Worm (Caenorhabditis elegans) whole organism, mixed stage, embryonic: ENCODE data around the gene W02D7.8.
A peak's percentile ranks its signal among the peaks of the same experiment; 100 is the strongest.
"Not testable (repeated sequence)": the region's sequence is repeated elsewhere in the genome, so short reads cannot be mapped to it uniquely, and the experiment has no call there.

ENCODE experiments used
- M03D4.4 ChIP-seq: sonication (generic microtip); optimal IDR thresholded peaks from 2 replicates; lab custom pipeline; 2017; ENCODE audit warnings: mild to moderate bottlenecking, missing genetic modification characterization, missing compliant biosample characterization
- blmp-1 ChIP-seq: fragments of 150-350 bp; optimal IDR thresholded peaks from 2 replicates; lab custom pipeline; 2014; ENCODE audit warnings: missing biosample characterization, missing genetic modification characterization
- ceh-39 ChIP-seq: fragments of 150-350 bp; optimal IDR thresholded peaks from 2 replicates; lab custom pipeline; 2014; ENCODE audit warnings: missing biosample characterization, missing genetic modification characterization
- ceh-43 ChIP-seq: fragments of 200-800 bp; sonication (Bioruptor generic); optimal IDR thresholded peaks from 2 replicates; lab custom pipeline; 2018; ENCODE audit warnings: mild to moderate bottlenecking, missing genetic modification characterization, moderate library complexity, missing compliant biosample characterization
- ceh-83 ChIP-seq: fragments of 200-800 bp; sonication (Bioruptor generic); optimal IDR thresholded peaks from 2 replicates; lab custom pipeline; 2018; ENCODE audit warnings: mild to moderate bottlenecking, missing genetic modification characterization, missing compliant biosample characterization
- ces-1 ChIP-seq: fragments of 150-350 bp; optimal IDR thresholded peaks from 2 replicates; lab custom pipeline; 2014; ENCODE audit warnings: missing biosample characterization, missing genetic modification reagents, missing genetic modification characterization
- drap-1 ChIP-seq: fragments of 200-800 bp; sonication (Bioruptor generic); optimal IDR thresholded peaks from 3 replicates; lab custom pipeline; 2018; ENCODE audit warnings: mild to moderate bottlenecking, missing genetic modification characterization, missing compliant biosample characterization
- elt-1 ChIP-seq: sonication (generic microtip); optimal IDR thresholded peaks from 2 replicates; lab custom pipeline; 2017; ENCODE audit warnings: missing genetic modification characterization, mild to moderate bottlenecking, missing compliant biosample characterization, antibody characterized with exemption, moderate library complexity, borderline replicate concordance; ENCODE audit not compliant: insufficient read depth
- elt-3 ChIP-seq: fragments of 150-350 bp; optimal IDR thresholded peaks from 2 replicates; lab custom pipeline; 2014; ENCODE audit warnings: missing biosample characterization, missing genetic modification characterization
- flh-1 ChIP-seq: fragments of 200-800 bp; sonication (Bioruptor generic); optimal IDR thresholded peaks from 2 replicates; lab custom pipeline; 2018; ENCODE audit warnings: mild to moderate bottlenecking, missing genetic modification characterization, moderate library complexity, missing compliant biosample characterization
- ham-2 ChIP-seq: fragments of 200-800 bp; sonication (Bioruptor generic); optimal IDR thresholded peaks from 2 replicates; lab custom pipeline; 2018; ENCODE audit warnings: mild to moderate bottlenecking, missing genetic modification characterization, missing compliant biosample characterization
- hlh-1 ChIP-seq: fragments of 150-350 bp; optimal IDR thresholded peaks from 2 replicates; lab custom pipeline; 2014; ENCODE audit warnings: missing biosample characterization, missing genetic modification reagents, missing genetic modification characterization
- lin-13 ChIP-seq: fragments of 150-350 bp; optimal IDR thresholded peaks from 2 replicates; lab custom pipeline; 2014; ENCODE audit warnings: missing biosample characterization, missing genetic modification characterization
- lin-32 ChIP-seq: fragments of 200-800 bp; sonication (Bioruptor generic); optimal IDR thresholded peaks from 2 replicates; lab custom pipeline; 2018; ENCODE audit warnings: mild to moderate bottlenecking, missing genetic modification characterization, missing compliant biosample characterization
- lsy-2 ChIP-seq: fragments of 150-350 bp; optimal IDR thresholded peaks from 2 replicates; lab custom pipeline; 2014; ENCODE audit warnings: missing biosample characterization, missing genetic modification characterization
- mab-5 ChIP-seq: fragments of 150-350 bp; optimal IDR thresholded peaks from 2 replicates; lab custom pipeline; 2014; ENCODE audit warnings: missing biosample characterization, missing genetic modification characterization
- mep-1 ChIP-seq: fragments of 150-350 bp; optimal IDR thresholded peaks from 2 replicates; lab custom pipeline; 2017; ENCODE audit warnings: missing biosample characterization, missing genetic modification reagents, missing genetic modification characterization, inconsistent platforms
- mls-2 ChIP-seq: sonication (generic microtip); optimal IDR thresholded peaks from 2 replicates; lab custom pipeline; 2016; ENCODE audit warnings: mild to moderate bottlenecking, missing genetic modification characterization, moderate library complexity, missing compliant biosample characterization
- nhr-2 ChIP-seq: fragments of 150-350 bp; optimal IDR thresholded peaks from 2 replicates; lab custom pipeline; 2014; ENCODE audit warnings: missing biosample characterization, missing genetic modification characterization
- nhr-237 ChIP-seq: fragments of 150-350 bp; optimal IDR thresholded peaks from 2 replicates; lab custom pipeline; 2014; ENCODE audit warnings: missing biosample characterization, missing genetic modification characterization
- nhr-28 ChIP-seq: fragments of 150-350 bp; optimal IDR thresholded peaks from 2 replicates; lab custom pipeline; 2014; ENCODE audit warnings: missing biosample characterization, missing genetic modification characterization
- nhr-76 ChIP-seq: sonication (generic microtip); optimal IDR thresholded peaks from 2 replicates; lab custom pipeline; 2017; ENCODE audit warnings: missing biosample characterization, missing genetic modification characterization
- pha-4 ChIP-seq: fragments of 150-350 bp; optimal IDR thresholded peaks from 2 replicates; lab custom pipeline; 2018; ENCODE audit warnings: missing biosample characterization, missing genetic modification reagents, missing genetic modification characterization
- sem-2 ChIP-seq: fragments of 200-800 bp; sonication (Bioruptor generic); optimal IDR thresholded peaks from 2 replicates; lab custom pipeline; 2018; ENCODE audit warnings: mild to moderate bottlenecking, missing genetic modification characterization, missing compliant biosample characterization
- snpc-4 ChIP-seq: fragments of 150-350 bp; optimal IDR thresholded peaks from 2 replicates; lab custom pipeline; 2014; ENCODE audit warnings: missing biosample characterization, missing genetic modification characterization
- sptf-1 ChIP-seq: sonication (generic microtip); optimal IDR thresholded peaks from 2 replicates; lab custom pipeline; 2017; ENCODE audit warnings: mild to moderate bottlenecking, missing genetic modification characterization, moderate library complexity, missing compliant biosample characterization
- tbx-8 ChIP-seq: fragments of 200-800 bp; sonication (Bioruptor generic); optimal IDR thresholded peaks from 2 replicates; lab custom pipeline; 2018; ENCODE audit warnings: mild to moderate bottlenecking, missing genetic modification characterization, moderate library complexity, missing compliant biosample characterization
- unc-120 ChIP-seq: sonication (generic microtip); optimal IDR thresholded peaks from 2 replicates; lab custom pipeline; 2017; ENCODE audit warnings: missing genetic modification characterization, missing compliant biosample characterization; ENCODE audit not compliant: poor library complexity, severe bottlenecking
- unc-39 ChIP-seq: fragments of 150-350 bp; optimal IDR thresholded peaks from 2 replicates; lab custom pipeline; 2014; ENCODE audit warnings: missing biosample characterization, missing genetic modification characterization
- unc-62 ChIP-seq: fragments of 150-350 bp; optimal IDR thresholded peaks from 2 replicates; lab custom pipeline; 2014; ENCODE audit warnings: missing biosample characterization, missing genetic modification reagents, missing genetic modification characterization
- zip-8 ChIP-seq: fragments of 150-350 bp; optimal IDR thresholded peaks from 2 replicates; lab custom pipeline; 2014; ENCODE audit warnings: missing biosample characterization, missing genetic modification characterization
- ztf-11 ChIP-seq: fragments of 150-350 bp; optimal IDR thresholded peaks from 2 replicates; lab custom pipeline; 2014; ENCODE audit warnings: missing biosample characterization, missing genetic modification characterization

Gene W02D7.8

DNA sequence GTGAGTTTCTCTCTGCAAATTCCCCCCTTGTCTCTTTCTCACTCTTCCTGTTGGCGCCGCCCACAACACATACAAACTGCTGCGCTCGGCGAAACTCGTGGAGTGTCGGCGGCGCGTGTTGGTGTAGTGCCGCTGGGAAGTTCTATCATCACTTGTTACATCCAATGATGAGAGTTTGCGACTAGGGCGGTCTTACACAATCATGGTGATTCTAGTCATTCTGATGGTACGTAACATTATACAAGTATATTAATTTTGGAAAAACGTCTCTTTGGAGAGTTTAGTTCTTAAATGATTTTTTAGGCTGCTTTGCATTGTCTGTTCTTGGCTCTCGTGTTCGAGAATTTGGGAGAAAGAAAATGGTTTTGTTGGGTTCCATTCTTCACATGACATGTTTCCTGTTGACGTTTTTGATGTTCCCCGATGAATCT lies 42.7 kb upstream of the W02D7.8 start:
- TF ChIP-seq ham-2 (GFP tag; lab: Kevin White, UChicago) (no peak), nhr-28 (tag; lab: Kevin White, UChicago) (no peak), drap-1 (GFP tag; lab: Kevin White, UChicago) (peak; percentile 19), snpc-4 (tag; lab: Kevin White, UChicago) (no peak), unc-62 (GFP tag; lab: Kevin White, UChicago) (peak; percentile 35), ztf-11 (tag; lab: Kevin White, UChicago) (no peak), unc-120 (tag; lab: Kevin White, UChicago) (peak; percentile 23), hlh-1 (peak; percentile 9), elt-1 (no peak), lsy-2 (tag; lab: Kevin White, UChicago) (no peak), nhr-2 (no peak), mab-5 (tag; lab: Kevin White, UChicago) (no peak), elt-3 (tag; lab: Kevin White, UChicago) (no peak), sptf-1 (tag; lab: Kevin White, UChicago) (peak; percentile 26), unc-39 (no peak), lin-32 (GFP tag; lab: Kevin White, UChicago) (no peak), ceh-83 (GFP tag; lab: Kevin White, UChicago) (no peak), blmp-1 (tag; lab: Kevin White, UChicago) (no peak), pha-4 (tag; lab: Kevin White, UChicago) (peak; percentile 40), nhr-76 (tag; lab: Kevin White, UChicago) (no peak), mep-1 (tag; lab: Kevin White, UChicago) (peak; percentile 29), ceh-43 (no peak), tbx-8 (GFP tag; lab: Kevin White, UChicago) (no peak), M03D4.4 (peak; percentile 22), lin-13 (no peak), flh-1 (GFP tag; lab: Kevin White, UChicago) (no peak), ces-1 (GFP tag; lab: Kevin White, UChicago) (peak; percentile 19), mls-2 (no peak), zip-8 (tag; lab: Kevin White, UChicago) (no peak)

ce11 chrV:8345436-8345835 lies 39.2 kb upstream of the W02D7.8 start, which contains the start of gene C08D8.1:
Gene C08D8.1, plus strand, starts transcription at chrV:8345759.
- TF ChIP-seq ceh-39 (tag; lab: Kevin White, UChicago), result no peak
- no peak for TF ChIP-seq ceh-43
- no peak for TF ChIP-seq drap-1 (GFP tag; lab: Kevin White, UChicago)
- TF ChIP-seq hlh-1, result no peak
- TF ChIP-seq mab-5 (tag; lab: Kevin White, UChicago), result no peak
- no peak for TF ChIP-seq lsy-2 (tag; lab: Kevin White, UChicago)
- TF ChIP-seq sptf-1 (tag; lab: Kevin White, UChicago), result no peak
- no peak for TF ChIP-seq M03D4.4
- TF ChIP-seq snpc-4 (tag; lab: Kevin White, UChicago), result no peak
- no peak for TF ChIP-seq tbx-8 (GFP tag; lab: Kevin White, UChicago)
- no peak for TF ChIP-seq sem-2
- TF ChIP-seq nhr-76 (tag; lab: Kevin White, UChicago), result no peak
- TF ChIP-seq lin-13, result no peak
- no peak for TF ChIP-seq nhr-2
- no peak for TF ChIP-seq blmp-1 (tag; lab: Kevin White, UChicago)
- no peak for TF ChIP-seq mep-1 (tag; lab: Kevin White, UChicago)
- TF ChIP-seq, all 35 proteins: peak for 0

ce11 chrV:8342416-8342815 lies 36.1 kb upstream of the W02D7.8 start:
- TF ChIP-seq ceh-43 (no peak), elt-3 (tag; lab: Kevin White, UChicago) (no peak), nhr-76 (tag; lab: Kevin White, UChicago) (no peak), pha-4 (tag; lab: Kevin White, UChicago) (no peak)

DNA sequence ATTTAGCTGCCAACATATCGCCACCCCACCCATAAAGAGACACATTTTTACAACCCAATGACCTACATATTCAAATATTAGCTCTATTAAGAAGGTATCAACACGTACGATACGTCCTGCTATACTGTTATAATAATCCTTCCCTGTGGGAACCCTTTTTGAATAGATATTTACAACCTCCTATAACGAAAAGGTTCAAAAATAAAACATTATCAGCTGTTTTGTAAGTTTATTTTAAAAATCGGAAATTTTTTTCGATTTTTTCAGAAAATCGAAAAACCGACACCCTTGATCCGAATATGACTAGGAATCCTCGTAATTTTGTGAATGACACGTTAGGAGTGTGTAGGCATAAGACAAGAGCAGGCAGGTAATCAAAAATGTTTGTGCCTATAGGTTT lies 34.7 kb upstream of the W02D7.8 start, which contains the start of gene C08D8.7:
Gene C08D8.7 (plus strand): TSS at position 301 of the 400 bp plus-strand sequence.
- TF ChIP-seq lin-13; nhr-237 (tag; lab: Kevin White, UChicago); nhr-28 (tag; lab: Kevin White, UChicago): not testable (repeated sequence)

ce11 chrV:8335620-8336019 lies 29.4 kb upstream of the W02D7.8 start:
- TF ChIP-seq hlh-1 (peak; percentile 82), zip-8 (tag; lab: Kevin White, UChicago) (no peak), unc-62 (GFP tag; lab: Kevin White, UChicago) (peak; percentile 83)
